Fruit fly (Drosophila melanogaster) whole organism, embryonic: ENCODE results near the gene CG5758.

Experiments
- Asciz ChIP-seq: fragments of 200-800 bp; sonication (Bioruptor generic); optimal IDR thresholded peaks from 2 replicates; lab custom pipeline; 2017; ENCODE audit warnings: missing biosample characterization, mild to moderate bottlenecking, missing genetic modification characterization, missing genetic modification reagents
- Atf3 ChIP-seq: fragments of 200-800 bp; sonication (Bioruptor generic); optimal IDR thresholded peaks from 3 replicates; lab custom pipeline; 2016; ENCODE audit warnings: missing biosample characterization, missing genetic modification characterization
- Awh ChIP-seq: fragments of 200-800 bp; sonication (Bioruptor generic); IDR thresholded peaks from 2 replicates; pipeline ENCODE4, ENCODE4 v1.3.6; 2022; ENCODE audit warnings: missing biosample characterization, missing genetic modification characterization
- B-H1 ChIP-seq: fragments of 200-800 bp; sonication (Bioruptor generic); IDR thresholded peaks from 3 replicates; pipeline ENCODE4 v1.3.6; 2022; ENCODE audit warnings: missing biosample characterization, missing genetic modification characterization
- B-H2 ChIP-seq: fragments of 200-800 bp; sonication (Bioruptor generic); optimal IDR thresholded peaks from 2 replicates; lab custom pipeline; 2018; ENCODE audit warnings: missing biosample characterization, mild to moderate bottlenecking, missing genetic modification characterization
- CG10209 ChIP-seq: fragments of 200-800 bp; sonication (Bioruptor generic); optimal IDR thresholded peaks from 3 replicates; lab custom pipeline; 2017; ENCODE audit warnings: missing biosample characterization, mild to moderate bottlenecking, missing genetic modification characterization, missing genetic modification reagents
- CG11560 ChIP-seq: fragments of 200-800 bp; sonication (Bioruptor generic); IDR thresholded peaks from 3 replicates; pipeline ENCODE4 v1.3.6; 2022; ENCODE audit warnings: missing biosample characterization, missing genetic modification characterization
- CG11695 ChIP-seq: fragments of 200-800 bp; sonication (Bioruptor generic); IDR thresholded peaks from 3 replicates; pipeline ENCODE4 v1.3.6; 2022; ENCODE audit warnings: missing biosample characterization, missing genetic modification characterization
- CG1233 ChIP-seq: fragments of 200-800 bp; sonication (Bioruptor generic); optimal IDR thresholded peaks from 4 replicates; lab custom pipeline; 2018; ENCODE audit warnings: missing biosample characterization, mild to moderate bottlenecking, missing genetic modification characterization
- CG14860 ChIP-seq: fragments of 200-800 bp; sonication (Bioruptor generic); IDR thresholded peaks from 3 replicates; pipeline ENCODE4 v1.3.6; 2022; ENCODE audit warnings: missing biosample characterization, missing genetic modification characterization; ENCODE audit not compliant: partially characterized antibody
- CG16815 ChIP-seq: fragments of 200-800 bp; sonication (Bioruptor generic); optimal IDR thresholded peaks from 3 replicates; lab custom pipeline; 2017; ENCODE audit warnings: missing biosample characterization, mild to moderate bottlenecking, missing genetic modification characterization
- CG18599 ChIP-seq: fragments of 200-800 bp; sonication (Bioruptor generic); optimal IDR thresholded peaks from 3 replicates; lab custom pipeline; 2017; ENCODE audit warnings: missing biosample characterization, missing genetic modification characterization, mild to moderate bottlenecking, moderate library complexity, missing genetic modification reagents
- CG2712 ChIP-seq: fragments of 200-800 bp; optimal IDR thresholded peaks from 3 replicates; lab custom pipeline; 2019; ENCODE audit warnings: missing biosample characterization, mild to moderate bottlenecking, missing genetic modification characterization, moderate library complexity
- CG2875 ChIP-seq: fragments of 200-800 bp; sonication (Bioruptor generic); optimal IDR thresholded peaks from 2 replicates; lab custom pipeline; 2017; ENCODE audit warnings: missing biosample characterization, mild to moderate bottlenecking, missing genetic modification characterization, missing genetic modification reagents
- CG33213 ChIP-seq: fragments of 200-800 bp; sonication (Bioruptor generic); optimal IDR thresholded peaks from 3 replicates; lab custom pipeline; 2016; ENCODE audit warnings: missing biosample characterization, missing genetic modification characterization
- CG42726 ChIP-seq: fragments of 200-800 bp; sonication (Bioruptor generic); IDR thresholded peaks from 2 replicates; pipeline ENCODE4 v1.3.6; 2022; ENCODE audit warnings: missing biosample characterization, missing genetic modification characterization; ENCODE audit not compliant: partially characterized antibody
- CG4854 ChIP-seq: fragments of 200-800 bp; sonication (Bioruptor generic); optimal IDR thresholded peaks from 2 replicates; lab custom pipeline; 2016; ENCODE audit warnings: missing biosample characterization, missing genetic modification characterization, inconsistent platforms
- CG6765 ChIP-seq: fragments of 200-800 bp; sonication (Bioruptor generic); optimal IDR thresholded peaks from 3 replicates; lab custom pipeline; 2017; ENCODE audit warnings: missing biosample characterization, mild to moderate bottlenecking, missing genetic modification characterization
- CG8281 ChIP-seq: fragments of 200-800 bp; sonication (Bioruptor generic); optimal IDR thresholded peaks from 2 replicates; lab custom pipeline; 2018; ENCODE audit warnings: missing biosample characterization, mild to moderate bottlenecking, missing genetic modification characterization, moderate library complexity
- CkIIα-i1 ChIP-seq: fragments of 200-800 bp; sonication (Bioruptor generic); IDR thresholded peaks from 2 replicates; pipeline ENCODE4 v1.3.6; 2022; ENCODE audit warnings: missing biosample characterization, missing genetic modification characterization
- D19B ChIP-seq: fragments of 200-800 bp; sonication (Bioruptor generic); optimal IDR thresholded peaks from 2 replicates; lab custom pipeline; 2017; ENCODE audit warnings: missing biosample characterization, mild to moderate bottlenecking, missing genetic modification characterization
- Dek ChIP-seq: fragments of 200-800 bp; sonication (Bioruptor generic); optimal IDR thresholded peaks from 3 replicates; lab custom pipeline; 2019; ENCODE audit warnings: missing biosample characterization, mild to moderate bottlenecking, missing genetic modification characterization, moderate library complexity
- Eip74EF ChIP-seq, 2 experiments: fragments of 200-800 bp in 1 of 2; fragments of >200 bp in 1 of 2; sonication (Bioruptor generic) in 1 of 2; optimal IDR thresholded peaks; 2 replicates each; lab custom pipeline; 2017 to 2019; ENCODE audit warnings: missing biosample characterization in 2 of 2, missing genetic modification characterization in 2 of 2, mild to moderate bottlenecking in 1 of 2, moderate library complexity in 1 of 2
- HLH54F ChIP-seq: fragments of 200-800 bp; sonication (Bioruptor generic); optimal IDR thresholded peaks from 3 replicates; lab custom pipeline; 2016; ENCODE audit warnings: missing biosample characterization, missing genetic modification characterization
- MTF-1 ChIP-seq: fragments of 200-800 bp; sonication (Bioruptor generic); optimal IDR thresholded peaks from 2 replicates; lab custom pipeline; 2018; ENCODE audit warnings: missing biosample characterization, mild to moderate bottlenecking, missing genetic modification characterization, borderline replicate concordance
- Myb ChIP-seq: fragments of 200-800 bp; sonication (Bioruptor generic); optimal IDR thresholded peaks from 2 replicates; lab custom pipeline; 2016; ENCODE audit warnings: missing biosample characterization, missing genetic modification characterization
- Ptx1 ChIP-seq: fragments of 200-800 bp; sonication (Bioruptor generic); IDR thresholded peaks from 2 replicates; pipeline ENCODE4 v1.3.6; 2022; ENCODE audit warnings: missing biosample characterization, missing genetic modification characterization
- Sox100B ChIP-seq: fragments of 200-800 bp; sonication (Bioruptor generic); optimal IDR thresholded peaks from 3 replicates; lab custom pipeline; 2018; ENCODE audit warnings: missing biosample characterization, mild to moderate bottlenecking, missing genetic modification characterization
- ab ChIP-seq: fragments of 200-800 bp; sonication (Bioruptor generic); optimal IDR thresholded peaks from 2 replicates; lab custom pipeline; 2016; ENCODE audit warnings: missing biosample characterization, missing genetic modification characterization
- bigmax ChIP-seq: fragments of 200-800 bp; sonication (Bioruptor generic); optimal IDR thresholded peaks from 2 replicates; lab custom pipeline; 2018; ENCODE audit warnings: missing biosample characterization, mild to moderate bottlenecking, missing genetic modification characterization
- crc ChIP-seq: fragments of 200-800 bp; sonication (Bioruptor generic); optimal IDR thresholded peaks from 2 replicates; lab custom pipeline; 2016; ENCODE audit warnings: missing biosample characterization, missing genetic modification characterization
- danr ChIP-seq: fragments of 200-800 bp; sonication (Bioruptor generic); IDR thresholded peaks from 2 replicates; pipeline ENCODE4 v1.3.6; 2022; ENCODE audit warnings: missing biosample characterization, missing genetic modification characterization
- dati ChIP-seq: fragments of 200-800 bp; sonication (Bioruptor generic); IDR thresholded peaks from 2 replicates; pipeline ENCODE4 v1.3.6; 2022; ENCODE audit warnings: missing biosample characterization, missing genetic modification characterization
- gem ChIP-seq: fragments of 200-800 bp; sonication (Bioruptor generic); optimal IDR thresholded peaks from 2 replicates; lab custom pipeline; 2019; ENCODE audit warnings: missing biosample characterization, mild to moderate bottlenecking, missing genetic modification characterization, moderate library complexity
- gsb-n ChIP-seq: fragments of 200-800 bp; sonication (Bioruptor generic); optimal IDR thresholded peaks from 3 replicates; lab custom pipeline; 2018; ENCODE audit warnings: missing biosample characterization, mild to moderate bottlenecking, missing genetic modification characterization
- ham ChIP-seq: fragments of 200-800 bp; sonication (Bioruptor generic); IDR thresholded peaks from 2 replicates; pipeline ENCODE4 v1.3.6; 2022; ENCODE audit warnings: missing biosample characterization, missing genetic modification characterization
- hbn ChIP-seq: fragments of 200-800 bp; sonication (Bioruptor generic); IDR thresholded peaks from 2 replicates; pipeline ENCODE4 v1.3.6; 2022; ENCODE audit warnings: missing biosample characterization, missing genetic modification characterization; ENCODE audit not compliant: partially characterized antibody
- lmd ChIP-seq: fragments of 200-800 bp; sonication (Bioruptor generic); IDR thresholded peaks from 2 replicates; pipeline ENCODE4 v1.3.6; 2022; ENCODE audit warnings: missing biosample characterization, missing genetic modification characterization
- maf-S ChIP-seq: fragments of 200-800 bp; sonication (Bioruptor generic); optimal IDR thresholded peaks from 2 replicates; lab custom pipeline; 2016; ENCODE audit warnings: missing biosample characterization, missing genetic modification characterization
- oc ChIP-seq: fragments of 200-800 bp; sonication (Bioruptor generic); optimal IDR thresholded peaks from 2 replicates; lab custom pipeline; 2018; ENCODE audit warnings: missing biosample characterization, mild to moderate bottlenecking, missing genetic modification characterization, moderate library complexity
- otp ChIP-seq: fragments of 200-800 bp; sonication (Bioruptor generic); IDR thresholded peaks from 3 replicates; pipeline ENCODE4, ENCODE4 v1.3.6; 2022; ENCODE audit warnings: missing biosample characterization, missing genetic modification characterization
- pfk ChIP-seq: fragments of 200-800 bp; sonication (Bioruptor generic); optimal IDR thresholded peaks from 2 replicates; lab custom pipeline; 2018; ENCODE audit warnings: missing biosample characterization, mild to moderate bottlenecking, missing genetic modification characterization, moderate library complexity
- pita ChIP-seq: fragments of 200-800 bp; sonication (Bioruptor generic); optimal IDR thresholded peaks from 2 replicates; lab custom pipeline; 2017; ENCODE audit warnings: missing biosample characterization, mild to moderate bottlenecking, missing genetic modification characterization
- run ChIP-seq: fragments of 200-800 bp; sonication (Bioruptor generic); optimal IDR thresholded peaks from 3 replicates; lab custom pipeline; 2018; ENCODE audit warnings: missing biosample characterization, mild to moderate bottlenecking, missing genetic modification characterization
- seq ChIP-seq: fragments of 200-800 bp; sonication (Bioruptor generic); IDR thresholded peaks from 2 replicates; pipeline ENCODE4 v1.3.6; 2022; ENCODE audit warnings: missing biosample characterization, missing genetic modification characterization
- sim ChIP-seq: fragments of 200-800 bp; sonication (Bioruptor generic); IDR thresholded peaks from 2 replicates; pipeline ENCODE4 v1.3.6; 2022; ENCODE audit warnings: missing biosample characterization, missing genetic modification characterization
- slbo ChIP-seq: fragments of 200-800 bp; sonication (Bioruptor generic); IDR thresholded peaks from 2 replicates; pipeline ENCODE4 v1.3.6; 2022; ENCODE audit warnings: missing biosample characterization, missing genetic modification characterization
- slou ChIP-seq: fragments of 200-800 bp; sonication (Bioruptor generic); optimal IDR thresholded peaks from 3 replicates; lab custom pipeline; 2016; ENCODE audit warnings: missing biosample characterization, missing genetic modification characterization
- slp2 ChIP-seq: fragments of 200-800 bp; sonication (Bioruptor generic); optimal IDR thresholded peaks from 2 replicates; lab custom pipeline; 2016; ENCODE audit warnings: missing biosample characterization, missing genetic modification characterization

Gene CG5758

dm6 chr2L:18148552-18149219 is 28.9 kb downstream of the CG5758 start (continued):
- TF ChIP-seq hbn = no peak
- TF ChIP-seq Sox100B (GFP tag; lab: Kevin White, UChicago) = peak; percentile 78
- TF ChIP-seq Eip74EF (GFP tag; optimal IDR thresholded peaks at IDR 0.05; lab: Kevin White, UChicago) = peak in 1 of 2 experiments; percentile 2
- TF ChIP-seq CG4854 = peak; percentile 19
- TF ChIP-seq Myb (GFP tag; lab: Kevin White, UChicago) = no peak
- TF ChIP-seq lmd (GFP tag; lab: Robert Waterston, UW) = peak; percentile 6; the same call in 1 of the 2 replicates
- TF ChIP-seq CG10209 = peak; percentile 77
- no peak for TF ChIP-seq pita (GFP tag; lab: Kevin White, UChicago)
- no peak for TF ChIP-seq slp2 (GFP tag; lab: Kevin White, UChicago)
- TF ChIP-seq CG14860 (GFP tag; lab: Robert Waterston, UW) = no peak
- TF ChIP-seq danr (GFP tag; lab: Robert Waterston, UW) = no peak
- peak; percentile 66 for TF ChIP-seq gem
- peak; percentile 24 for TF ChIP-seq D19B
- TF ChIP-seq CG6765 (GFP tag; lab: Kevin White, UChicago) = peak; percentile 72
- no peak; the same call in 1 of the 2 replicates for TF ChIP-seq seq (GFP tag; lab: Robert Waterston, UW)
- peak; percentile 45 for TF ChIP-seq run (tag; lab: Kevin White, UChicago)
- TF ChIP-seq B-H1 = peak; percentile 32; the same call in 1 of the 3 replicates
- TF ChIP-seq CG11560 (tag; lab: Robert Waterston, UW) = no peak
- TF ChIP-seq CG8281 (tag; lab: Kevin White, UChicago) = peak; percentile 56
- peak; percentile 6 for TF ChIP-seq HLH54F
- TF ChIP-seq MTF-1 (GFP tag; lab: Kevin White, UChicago) = peak; percentile 91
- TF ChIP-seq Ptx1 = 0 out of 2 replicates have a peak, but pooled peaks have one; percentile 15
- peak; percentile 10; the same call in 1 of the 2 replicates for TF ChIP-seq slbo (GFP tag; lab: Robert Waterston, UW)
- TF ChIP-seq maf-S (GFP tag; lab: Kevin White, UChicago) = no peak
- peak; percentile 44 for TF ChIP-seq CG2712 (tag; lab: Kevin White, UChicago)
- no peak for TF ChIP-seq ham (GFP tag; lab: Robert Waterston, UW)
- TF ChIP-seq oc (tag; lab: Kevin White, UChicago) = peak; percentile 8
- TF ChIP-seq CG2875 (GFP tag; lab: Kevin White, UChicago) = peak; percentile 69
- TF ChIP-seq CG16815 = no peak
- TF ChIP-seq pfk (GFP tag; lab: Kevin White, UChicago) = peak; percentile 91
- peak; percentile 87 for TF ChIP-seq CG18599
- TF ChIP-seq Atf3 (GFP tag; lab: Kevin White, UChicago) = peak; percentile 4
- peak; percentile 27 for TF ChIP-seq slou (GFP tag; lab: Kevin White, UChicago)
- TF ChIP-seq Asciz (GFP tag; lab: Kevin White, UChicago) = peak; percentile 90
- peak; percentile 40 for TF ChIP-seq CG33213
- TF ChIP-seq crc (GFP tag; lab: Kevin White, UChicago) = no peak
- TF ChIP-seq dati (GFP tag; lab: Robert Waterston, UW) = no peak
- no peak for TF ChIP-seq ab (GFP tag; lab: Kevin White, UChicago)
- TF ChIP-seq CG1233 = peak; percentile 88
- peak; percentile 28 for TF ChIP-seq Dek (tag; lab: Kevin White, UChicago)
- TF ChIP-seq gsb-n (tag; lab: Kevin White, UChicago) = peak; percentile 63
- peak; percentile 78 for TF ChIP-seq Awh (GFP tag; lab: Robert Waterston, UW)
- TF ChIP-seq sim = no peak
- no peak for TF ChIP-seq CG11695 (GFP tag; lab: Robert Waterston, UW)
- peak; percentile 79 for TF ChIP-seq otp (GFP tag; lab: Robert Waterston, UW)
- TF ChIP-seq B-H2 (GFP tag; lab: Kevin White, UChicago) = peak; percentile 67
- 0 out of 2 replicates have a peak, but pooled peaks have one; percentile 29 for TF ChIP-seq CkIIα-i1
- peak; percentile 46 for TF ChIP-seq bigmax (GFP tag; lab: Kevin White, UChicago)
- TF ChIP-seq CG42726 (GFP tag; lab: Robert Waterston, UW) = no peak
